Worm (Caenorhabditis elegans) whole organism, L3 larva: Measurements from ENCODE around the gene C25E10.13.

Experiments used
- R02D3.7 ChIP-seq: fragments of 150-350 bp; optimal IDR thresholded peaks from 2 replicates; lab custom pipeline; 2014; ENCODE audit warnings: missing biosample characterization, missing genetic modification characterization
- aly-2 ChIP-seq: fragments of 150-350 bp; optimal IDR thresholded peaks from 2 replicates; lab custom pipeline; 2014; ENCODE audit warnings: missing biosample characterization, missing genetic modification characterization
- ama-1 ChIP-seq: fragments of 150-350 bp; optimal IDR thresholded peaks from 2 replicates; lab custom pipeline; 2018
- ceh-16 ChIP-seq: sonication (generic microtip); optimal IDR thresholded peaks from 2 replicates; lab custom pipeline; 2017; ENCODE audit warnings: missing biosample characterization, missing genetic modification characterization
- ceh-28 ChIP-seq: fragments of 150-350 bp; optimal IDR thresholded peaks from 2 replicates; lab custom pipeline; 2014; ENCODE audit warnings: missing biosample characterization, missing genetic modification reagents, missing genetic modification characterization
- ceh-9 ChIP-seq: sonication (generic microtip); optimal IDR thresholded peaks from 2 replicates; lab custom pipeline; 2018; ENCODE audit warnings: missing biosample characterization, missing genetic modification characterization
- daf-12 ChIP-seq: fragments of 150-350 bp; optimal IDR thresholded peaks from 2 replicates; lab custom pipeline; 2014; ENCODE audit warnings: missing biosample characterization, missing genetic modification reagents, missing genetic modification characterization
- egl-27 ChIP-seq: sonication (generic microtip); optimal IDR thresholded peaks from 4 replicates; lab custom pipeline; 2017; ENCODE audit warnings: missing biosample characterization, missing genetic modification reagents, missing genetic modification characterization
- egl-5 ChIP-seq: fragments of 150-350 bp; optimal IDR thresholded peaks from 2 replicates; lab custom pipeline; 2017; ENCODE audit warnings: missing biosample characterization, missing genetic modification reagents, missing genetic modification characterization, inconsistent platforms
- elt-2 ChIP-seq: sonication (generic microtip); optimal IDR thresholded peaks from 2 replicates; lab custom pipeline; 2016; ENCODE audit warnings: missing genetic modification reagents, mild to moderate bottlenecking, missing genetic modification characterization, missing compliant biosample characterization
- elt-3 ChIP-seq, 3 experiments: fragments of 150-350 bp in 1 of 3; sonication (generic microtip) in 2 of 3; optimal IDR thresholded peaks; 2 replicates in 2 of 3; 4 replicates in 1 of 3; lab custom pipeline; 2014 to 2017; ENCODE audit warnings: missing biosample characterization in 3 of 3, missing genetic modification characterization in 3 of 3
- fkh-10 ChIP-seq: sonication (generic microtip); optimal IDR thresholded peaks from 2 replicates; lab custom pipeline; 2017; ENCODE audit warnings: missing biosample characterization, missing genetic modification reagents, missing genetic modification characterization
- fkh-2 ChIP-seq: fragments of 150-350 bp; optimal IDR thresholded peaks from 2 replicates; lab custom pipeline; 2014; ENCODE audit warnings: missing biosample characterization, missing genetic modification reagents, missing genetic modification characterization
- fos-1 ChIP-seq: fragments of 150-350 bp; optimal IDR thresholded peaks from 2 replicates; lab custom pipeline; 2014; ENCODE audit warnings: missing biosample characterization, missing genetic modification characterization
- hmg-11 ChIP-seq: sonication (generic microtip); optimal IDR thresholded peaks from 2 replicates; lab custom pipeline; 2016; ENCODE audit warnings: missing genetic modification characterization, missing compliant biosample characterization
- jun-1 ChIP-seq: fragments of 150-350 bp; optimal IDR thresholded peaks from 2 replicates; lab custom pipeline; 2014; ENCODE audit warnings: missing biosample characterization, missing genetic modification reagents, missing genetic modification characterization
- lin-15B ChIP-seq: fragments of 150-350 bp; optimal IDR thresholded peaks from 2 replicates; lab custom pipeline; 2014; ENCODE audit warnings: missing biosample characterization, missing genetic modification characterization
- lsy-12 ChIP-seq: sonication (generic microtip); optimal IDR thresholded peaks from 2 replicates; lab custom pipeline; 2016; ENCODE audit warnings: mild to moderate bottlenecking, missing genetic modification characterization, missing compliant biosample characterization
- mdl-1 ChIP-seq: fragments of 150-350 bp; optimal IDR thresholded peaks from 2 replicates; lab custom pipeline; 2014; ENCODE audit warnings: missing biosample characterization, missing genetic modification characterization
- nfya-1 ChIP-seq: sonication (generic microtip); optimal IDR thresholded peaks from 2 replicates; lab custom pipeline; 2017; ENCODE audit warnings: missing genetic modification characterization, mild to moderate bottlenecking, missing compliant biosample characterization, antibody characterized with exemption, moderate library complexity; ENCODE audit not compliant: insufficient read depth
- nhr-12 ChIP-seq: fragments of 150-350 bp; optimal IDR thresholded peaks from 2 replicates; lab custom pipeline; 2014; ENCODE audit warnings: missing biosample characterization, missing genetic modification characterization
- nhr-23 ChIP-seq: fragments of 150-350 bp; optimal IDR thresholded peaks from 2 replicates; lab custom pipeline; 2014; ENCODE audit warnings: missing biosample characterization, missing genetic modification reagents, missing genetic modification characterization
- nhr-237 ChIP-seq: fragments of 150-350 bp; optimal IDR thresholded peaks from 2 replicates; lab custom pipeline; 2014; ENCODE audit warnings: missing biosample characterization, missing genetic modification characterization
- nhr-25 ChIP-seq: sonication (generic microtip); optimal IDR thresholded peaks from 2 replicates; lab custom pipeline; 2017; ENCODE audit warnings: missing biosample characterization, missing genetic modification characterization
- nhr-43 ChIP-seq: sonication (generic microtip); optimal IDR thresholded peaks from 2 replicates; lab custom pipeline; 2016; ENCODE audit warnings: mild to moderate bottlenecking, missing genetic modification characterization, missing compliant biosample characterization; ENCODE audit not compliant: poor library complexity, severe bottlenecking
- nhr-76 ChIP-seq: fragments of 150-350 bp; sonication (generic microtip); optimal IDR thresholded peaks from 5 replicates; lab custom pipeline; 2014; ENCODE audit warnings: missing biosample characterization, missing genetic modification characterization
- nhr-77 ChIP-seq: fragments of 150-350 bp; optimal IDR thresholded peaks from 2 replicates; lab custom pipeline; 2014; ENCODE audit warnings: missing biosample characterization, missing genetic modification characterization
- pha-4 ChIP-seq: fragments of 150-350 bp; optimal IDR thresholded peaks from 2 replicates; lab custom pipeline; 2014; ENCODE audit warnings: missing biosample characterization, missing genetic modification reagents, missing genetic modification characterization
- pqm-1 ChIP-seq: fragments of 150-350 bp; optimal IDR thresholded peaks from 2 replicates; lab custom pipeline; 2017; ENCODE audit warnings: missing biosample characterization, missing genetic modification characterization, inconsistent platforms
- sea-2 ChIP-seq: fragments of 150-350 bp; sonication (generic microtip); optimal IDR thresholded peaks from 4 replicates; lab custom pipeline; 2014; ENCODE audit warnings: missing biosample characterization, missing genetic modification reagents, missing genetic modification characterization
- skn-1 ChIP-seq: fragments of 150-350 bp; optimal IDR thresholded peaks from 2 replicates; lab custom pipeline; 2014; ENCODE audit warnings: missing biosample characterization, missing genetic modification characterization
- snpc-4 ChIP-seq: fragments of 150-350 bp; optimal IDR thresholded peaks from 2 replicates; lab custom pipeline; 2014; ENCODE audit warnings: missing biosample characterization, missing genetic modification characterization
- tbx-2 ChIP-seq: sonication (generic microtip); optimal IDR thresholded peaks from 2 replicates; lab custom pipeline; 2016; ENCODE audit warnings: mild to moderate bottlenecking, missing genetic modification characterization, missing compliant biosample characterization
- unc-39 ChIP-seq: sonication (generic microtip); optimal IDR thresholded peaks from 4 replicates; lab custom pipeline; 2017; ENCODE audit warnings: missing biosample characterization, missing genetic modification characterization
- unc-62 ChIP-seq: fragments of 150-350 bp; sonication (generic microtip); optimal IDR thresholded peaks from 4 replicates; lab custom pipeline; 2014; ENCODE audit warnings: missing biosample characterization, missing genetic modification reagents, missing genetic modification characterization
- ztf-4 ChIP-seq: fragments of 150-350 bp; optimal IDR thresholded peaks from 2 replicates; lab custom pipeline; 2014; ENCODE audit warnings: missing biosample characterization, missing genetic modification characterization

Gene C25E10.13

ce11 chrV:9078067-9078581 lies 18.6 kb downstream of the C25E10.13 start:
- no peak for TF ChIP-seq nhr-237 (tag; lab: Kevin White, UChicago)
- TF ChIP-seq nhr-23 (tag; lab: Kevin White, UChicago), result peak; percentile 56
- TF ChIP-seq, all 47 proteins: peak for 1

ce11 chrV:9078815-9079525 lies 19.4 kb downstream of the C25E10.13 start:
- TF ChIP-seq lsy-12 (tag; lab: Kevin White, UChicago) (no peak), mdl-1 (tag; lab: Kevin White, UChicago) (no peak), elt-2 (peak; percentile 95), nfya-1 (tag; lab: Kevin White, UChicago) (peak; percentile 3), unc-39 (tag; lab: Kevin White, UChicago) (no peak), pqm-1 (peak; percentile 68), fkh-10 (no peak), jun-1 (tag; lab: Kevin White, UChicago) (peak; percentile 8), nhr-76 (no peak), daf-12 (tag; lab: Kevin White, UChicago) (no peak), lin-15B (tag; lab: Kevin White, UChicago) (no peak), nhr-12 (tag; lab: Kevin White, UChicago) (no peak), nhr-43 (tag; lab: Kevin White, UChicago) (peak; percentile 46), ama-1 (lab: Kevin White, UChicago) (no peak), skn-1 (tag; lab: Kevin White, UChicago) (peak; percentile 43), elt-3 (tag; optimal IDR thresholded peaks at IDR 0.05; lab: Kevin White, UChicago) (no peak), nhr-25 (peak; percentile 1), nhr-237 (tag; lab: Kevin White, UChicago) (no peak)

ce11 chrV:9079965-9080432 lies 20.5 kb downstream of the C25E10.13 start:
- TF ChIP-seq nhr-25 (no peak), nfya-1 (tag; lab: Kevin White, UChicago) (no peak), ama-1 (lab: Kevin White, UChicago) (no peak), sea-2 (GFP tag; lab: Kevin White, UChicago) (no peak), ceh-9 (tag; lab: Kevin White, UChicago) (no peak), fkh-2 (tag; lab: Kevin White, UChicago) (no peak), jun-1 (tag; lab: Kevin White, UChicago) (peak; percentile 68), lin-15B (tag; lab: Kevin White, UChicago) (no peak), pqm-1 (peak; percentile 93), tbx-2 (tag; lab: Kevin White, UChicago) (no peak), lsy-12 (tag; lab: Kevin White, UChicago) (no peak), elt-2 (peak; percentile 99), R02D3.7 (no peak), nhr-237 (tag; lab: Kevin White, UChicago) (no peak), unc-62 (GFP tag; lab: Kevin White, UChicago) (no peak), ceh-16 (tag; lab: Kevin White, UChicago) (no peak), aly-2 (tag; lab: Kevin White, UChicago) (no peak), ceh-28 (tag; lab: Kevin White, UChicago) (no peak), pha-4 (tag; lab: Kevin White, UChicago) (peak; percentile 62), elt-3 (tag; optimal IDR thresholded peaks at IDR 0.05; lab: Kevin White, UChicago) (no peak), fos-1 (tag; lab: Kevin White, UChicago) (no peak), ztf-4 (tag; lab: Kevin White, UChicago) (no peak), nhr-23 (tag; lab: Kevin White, UChicago) (no peak), nhr-43 (tag; lab: Kevin White, UChicago) (no peak), snpc-4 (no peak), egl-27 (tag; lab: Kevin White, UChicago) (no peak), hmg-11 (tag; lab: Kevin White, UChicago) (no peak), nhr-77 (tag; lab: Kevin White, UChicago) (no peak), egl-5 (tag; lab: Kevin White, UChicago) (no peak), nhr-76 (no peak), daf-12 (tag; lab: Kevin White, UChicago) (no peak)
- TF ChIP-seq, all 47 proteins: peak for 4
